Worm (Caenorhabditis elegans): Measurements from ENCODE around the gene Y49E10.4.
"Not testable (repeated sequence)": the region's sequence is repeated elsewhere in the genome, so short reads cannot be mapped to it uniquely, and the experiment has no call there.

Gene Y49E10.4

ce11 chrIII:12383709-12384108, at the start of gene Y49E10.4:
Y49E10.4 (minus strand) TSS chrIII:12383809.
- not testable (repeated sequence) for TF ChIP-seq fos-1 (tag; optimal IDR thresholded peaks at IDR 0.05); efl-1 (optimal IDR thresholded peaks at IDR 0.05); efl-1 (GFP tag; optimal IDR thresholded peaks at IDR 0.05 in 1 of 2); swsn-7 (tag; optimal IDR thresholded peaks at IDR 0.05)

DNA sequence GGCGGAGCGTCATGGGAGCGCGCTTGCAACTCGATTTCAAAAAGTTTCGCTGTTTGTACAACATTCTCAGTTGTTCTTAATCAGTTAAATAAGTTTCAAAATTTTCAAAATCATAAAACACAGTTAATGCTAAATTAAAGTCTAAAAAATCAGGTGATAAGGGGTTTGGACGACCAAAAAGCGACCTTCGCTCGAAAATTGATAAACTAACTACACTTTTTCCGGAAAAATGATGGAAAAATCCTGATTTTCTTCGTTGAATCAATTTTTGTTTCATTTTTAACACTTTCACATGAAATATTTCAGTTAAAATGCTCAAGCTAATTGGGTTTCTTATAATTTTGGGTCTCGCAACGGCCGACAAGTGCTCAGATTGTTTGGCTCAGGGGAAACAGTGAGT, 46.6 kb upstream of the Y49E10.4 start, which contains the start of gene Y49E10.16:
Gene Y49E10.16 (plus strand): TSS at position 301 of the 400 bp plus-strand sequence.
- TF ChIP-seq vab-15 (tag; optimal IDR thresholded peaks at IDR 0.05) (no peak), efl-1 (optimal IDR thresholded peaks at IDR 0.05) (no peak), efl-1 (GFP tag; optimal IDR thresholded peaks at IDR 0.05 in 1 of 2) (peak in 1 of 2 experiments; percentile 87), F16B12.6 (tag; optimal IDR thresholded peaks at IDR 0.05) (no peak)

DNA sequence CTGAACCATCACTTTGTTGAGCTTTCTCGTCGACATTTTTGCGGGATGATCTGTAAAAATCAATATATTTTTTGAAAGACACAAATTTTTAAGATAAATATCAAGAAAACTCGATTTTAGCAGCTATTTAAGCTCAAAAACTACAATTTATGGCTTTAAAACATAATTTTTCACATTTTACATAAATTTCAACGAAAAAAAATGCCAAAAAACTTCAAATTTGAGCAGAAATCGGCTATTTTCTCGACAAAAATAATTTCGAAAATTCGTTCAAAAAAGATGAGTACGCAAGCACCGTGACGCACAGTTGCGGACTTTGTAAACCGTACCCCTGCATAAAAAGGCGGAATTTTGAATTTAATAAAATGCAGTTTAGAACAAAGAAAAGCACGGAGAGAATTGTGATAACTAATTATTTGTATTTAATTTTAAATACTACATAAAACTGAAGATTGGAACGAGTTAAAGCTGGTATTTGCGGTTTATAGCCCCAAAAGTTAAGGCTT, 46.0 kb upstream of the Y49E10.4 start, which contains the start of gene snr-6:
Gene snr-6 (minus strand): TSS at position 51 of the 506 bp plus-strand sequence.
- peak; percentile 2 for TF ChIP-seq aha-1 (tag; optimal IDR thresholded peaks at IDR 0.05)
- TF ChIP-seq ztf-11 (tag; optimal IDR thresholded peaks at IDR 0.05) = peak in 1 of 2 experiments; percentile 22
- TF ChIP-seq fos-1 (tag; optimal IDR thresholded peaks at IDR 0.05) = peak; percentile 81
- peak; percentile 48 to 90 (median 54) for TF ChIP-seq ceh-82 (tag; optimal IDR thresholded peaks at IDR 0.05)
- TF ChIP-seq xbp-1 (tag; optimal IDR thresholded peaks at IDR 0.05) = peak; percentile 73
- TF ChIP-seq egl-27 (tag; optimal IDR thresholded peaks at IDR 0.05) = no peak
- TF ChIP-seq nhr-90 (tag; optimal IDR thresholded peaks at IDR 0.05; ENCODE audit: poor library complexity) = peak; percentile 28
- TF ChIP-seq jun-1 (tag; optimal IDR thresholded peaks at IDR 0.05) = peak; percentile 41
- TF ChIP-seq mdl-1 (tag; optimal IDR thresholded peaks at IDR 0.05) = peak in 1 of 2 experiments; percentile 67
- no peak for TF ChIP-seq pag-3 (tag; optimal IDR thresholded peaks at IDR 0.05; ENCODE audit: borderline replicate concordance, insufficient read depth)
- TF ChIP-seq hlh-4 (tag; optimal IDR thresholded peaks at IDR 0.05) = no peak
- TF ChIP-seq unc-62 (GFP tag; optimal IDR thresholded peaks at IDR 0.05) = no peak
- TF ChIP-seq lsy-2 (tag; optimal IDR thresholded peaks at IDR 0.05) = peak; percentile 98 to 100
- peak; percentile 46 for TF ChIP-seq fkh-10 (GFP tag; optimal IDR thresholded peaks at IDR 0.05)
- no peak for TF ChIP-seq Y116A8C.19 (tag; optimal IDR thresholded peaks at IDR 0.05; ENCODE audit: borderline replicate concordance)
- TF ChIP-seq rnt-1 (tag; optimal IDR thresholded peaks at IDR 0.05) = peak; percentile 80
- TF ChIP-seq ceh-88 (GFP tag; IDR thresholded peaks at IDR 0.05) = no peak
- peak; percentile 54 for TF ChIP-seq dsc-1 (tag; optimal IDR thresholded peaks at IDR 0.05)
- TF ChIP-seq egl-13 (tag; optimal IDR thresholded peaks at IDR 0.05) = peak; percentile 38
- peak; percentile 62 to 97 for TF ChIP-seq efl-1 (optimal IDR thresholded peaks at IDR 0.05)
- peak; percentile 98 to 99 for TF ChIP-seq efl-1 (GFP tag; optimal IDR thresholded peaks at IDR 0.05 in 1 of 2)
- TF ChIP-seq hlh-17 (GFP tag; optimal IDR thresholded peaks at IDR 0.05; ENCODE audit: borderline replicate concordance) = no peak
- TF ChIP-seq mef-2 (tag; optimal IDR thresholded peaks at IDR 0.05) = no peak
- no peak for TF ChIP-seq sup-37 (GFP tag; optimal IDR thresholded peaks at IDR 0.05)
- no peak for TF ChIP-seq pqm-1 (tag; optimal IDR thresholded peaks at IDR 0.05)
- TF ChIP-seq alr-1 (tag; optimal IDR thresholded peaks at IDR 0.05; ENCODE audit: borderline replicate concordance) = no peak
- TF ChIP-seq nhr-77 (tag; optimal IDR thresholded peaks at IDR 0.05) = peak; percentile 61
- peak; percentile 98 for TF ChIP-seq F16B12.6 (tag; optimal IDR thresholded peaks at IDR 0.05)
- peak; percentile 85 for TF ChIP-seq snu-23 (GFP tag; optimal IDR thresholded peaks at IDR 0.05)
- no peak for TF ChIP-seq unc-30 (tag; optimal IDR thresholded peaks at IDR 0.05)
- no peak for TF ChIP-seq vab-15 (tag; optimal IDR thresholded peaks at IDR 0.05)
- TF ChIP-seq mep-1 (tag; optimal IDR thresholded peaks at IDR 0.05) = peak; percentile 88
- TF ChIP-seq tlp-1 (tag; optimal IDR thresholded peaks at IDR 0.05) = no peak
- peak; percentile 85 for TF ChIP-seq unc-130 (tag; optimal IDR thresholded peaks at IDR 0.05)
- peak; percentile 90 for TF ChIP-seq skn-1 (tag; optimal IDR thresholded peaks at IDR 0.05)
- no peak for TF ChIP-seq nhr-71 (tag; optimal IDR thresholded peaks at IDR 0.05)
- TF ChIP-seq lin-15B (tag; optimal IDR thresholded peaks at IDR 0.05) = peak; percentile 73
- TF ChIP-seq blmp-1 (tag; optimal IDR thresholded peaks at IDR 0.05) = peak; percentile 62
- TF ChIP-seq ama-1 (optimal IDR thresholded peaks at IDR 0.05) = no peak
- no peak for TF ChIP-seq C34B4.2 (tag; optimal IDR thresholded peaks at IDR 0.05)
- TF ChIP-seq nhr-84 (tag; optimal IDR thresholded peaks at IDR 0.05) = no peak
- TF ChIP-seq fkh-8 (tag; optimal IDR thresholded peaks at IDR 0.05) = peak; percentile 59
- no peak for TF ChIP-seq nhr-28 (tag; optimal IDR thresholded peaks at IDR 0.05)
- TF ChIP-seq nhr-237 (tag; optimal IDR thresholded peaks at IDR 0.05) = peak; percentile 44
- TF ChIP-seq ztf-4 (tag; optimal IDR thresholded peaks at IDR 0.05) = no peak
- peak; percentile 14 for TF ChIP-seq zip-4 (GFP tag; optimal IDR thresholded peaks at IDR 0.05)

Data from whole organism, L1 larva.